Worm (Caenorhabditis elegans): ENCODE measurements around the gene C07G2.5.

DNA sequence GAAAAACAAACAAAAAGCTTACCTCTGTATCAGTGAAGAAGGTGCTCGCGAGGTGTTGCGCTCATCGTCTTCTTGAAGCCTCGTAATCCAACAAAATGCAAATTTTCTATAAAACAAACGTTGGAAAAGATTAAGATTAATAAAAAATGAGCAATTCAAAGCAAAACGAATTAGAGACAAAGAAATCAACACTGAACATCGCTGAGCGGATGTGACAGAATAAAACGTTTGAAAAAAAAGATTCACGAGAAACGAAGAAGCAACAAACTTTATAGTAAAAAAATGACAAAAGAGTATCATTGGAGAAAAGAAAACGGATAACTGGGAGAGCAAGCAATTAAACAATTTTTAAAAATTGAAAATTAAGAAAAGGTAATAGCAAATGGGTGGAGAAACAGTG is at the start of gene C07G2.5, which contains the start of gene atf-7:
- TF ChIP-seq mdl-1 (tag; optimal IDR thresholded peaks at IDR 0.05) (no peak), pha-4 (tag; optimal IDR thresholded peaks at IDR 0.05) (no peak), elt-3 (tag; optimal IDR thresholded peaks at IDR 0.05) (no peak), R02D3.7 (tag; optimal IDR thresholded peaks at IDR 0.05) (no peak), fkh-10 (GFP tag; optimal IDR thresholded peaks at IDR 0.05) (no peak)
